Fruit fly (Drosophila melanogaster) whole organism, wandering third instar larva: ENCODE results near the gene SP555.

ENCODE experiments used
- CrebA ChIP-seq: fragments of 200-800 bp; sonication (Bioruptor generic); optimal IDR thresholded peaks from 2 replicates; lab custom pipeline; 2016; ENCODE audit warnings: missing biosample characterization, mild to moderate bottlenecking, missing genetic modification characterization, borderline replicate concordance
- OdsH ChIP-seq: fragments of 200-800 bp; sonication (Bioruptor generic); optimal IDR thresholded peaks from 2 replicates; lab custom pipeline; 2016; ENCODE audit warnings: missing biosample characterization, mild to moderate bottlenecking, missing genetic modification characterization
- dl ChIP-seq, 2 experiments: fragments of 175-275, 200-275 bp in 1 of 2; fragments of 200-275 bp in 1 of 2; sonication (Bioruptor generic); optimal IDR thresholded peaks; lab custom pipeline; 2018; ENCODE audit warnings: mild to moderate bottlenecking in 2 of 2, missing biosample characterization in 2 of 2, missing genetic modification characterization in 2 of 2, moderate library complexity in 2 of 2; ENCODE audit not compliant: partially characterized antibody in 2 of 2, insufficient read depth in 1 of 2
- jim ChIP-seq: fragments of 175-275, 200-325 bp; sonication (Bioruptor generic); optimal IDR thresholded peaks from 2 replicates; lab custom pipeline; 2016; ENCODE audit warnings: missing biosample characterization, mild to moderate bottlenecking, missing genetic modification characterization
- pan ChIP-seq: fragments of >200 bp; optimal IDR thresholded peaks from 2 replicates; lab custom pipeline; 2017
- sv ChIP-seq: fragments of 200-800 bp; sonication (Bioruptor generic); optimal IDR thresholded peaks from 3 replicates; lab custom pipeline; 2016; ENCODE audit warnings: missing biosample characterization, missing genetic modification characterization
- usp ChIP-seq: fragments of >200 bp; optimal IDR thresholded peaks from 2 replicates; lab custom pipeline; 2017; ENCODE audit warnings: missing biosample characterization, missing genetic modification characterization

dm6 chr2L:4999389-5000032 is 38.0 kb upstream of the SP555 start:
- TF ChIP-seq jim (GFP tag; lab: Kevin White, UChicago) (no peak), OdsH (GFP tag; lab: Kevin White, UChicago) (peak; percentile 59), CrebA (GFP tag; lab: Kevin White, UChicago) (peak; percentile 44), dl (GFP tag; optimal IDR thresholded peaks at IDR 0.05; lab: Kevin White, UChicago; ENCODE audit: insufficient read depth in 1 of 2, partially characterized antibody in 2 of 2) (no peak), pan (lab: Kevin White, UChicago) (no peak), sv (GFP tag; lab: Kevin White, UChicago) (peak; percentile 26), usp (GFP tag; lab: Kevin White, UChicago) (no peak)
